Fruit fly (Drosophila melanogaster) S2 (cell line): ENCODE data around the gene Acp98AB.

Experiments used
- CG8478 ChIP-seq: fragments of >200 bp; optimal IDR thresholded peaks from 2 replicates; lab custom pipeline; 2018
- CTCF ChIP-seq, 2 experiments: fragments of >200 bp; optimal IDR thresholded peaks; 2 replicates each; lab custom pipeline; 2018

- TF ChIP-seq CG8478 (lab: Kevin White, UChicago) (no peak), CTCF (optimal IDR thresholded peaks at IDR 0.05; lab: Kevin White, UChicago) (no peak)
These were observed 31.8 kb upstream of the Acp98AB start for dm6 chr3R:27662857-27663256.
